Worm (Caenorhabditis elegans) whole organism, young adult: Measurements from ENCODE around the gene chtb-1.

ENCODE experiments used
- B0019.2 ChIP-seq: fragments of 200-800 bp; sonication (Bioruptor generic); conservative IDR thresholded peaks from 2 replicates; pipeline ENCODE4 v1.3.6; 2022; ENCODE audit warnings: missing genetic modification reagents, missing genetic modification characterization, missing compliant biosample characterization
- T07F8.4 ChIP-seq: sonication (generic microtip); optimal IDR thresholded peaks from 2 replicates; lab custom pipeline; 2016; ENCODE audit warnings: mild to moderate bottlenecking, missing genetic modification characterization, moderate library complexity, missing compliant biosample characterization
- egl-44 ChIP-seq: fragments of 200-800 bp; sonication (Bioruptor generic); IDR thresholded peaks from 2 replicates; pipeline ENCODE4 v1.3.6; 2022; ENCODE audit warnings: missing genetic modification reagents, missing genetic modification characterization, missing compliant biosample characterization
- ztf-6 ChIP-seq: fragments of 200-800 bp; sonication (Bioruptor generic); IDR thresholded peaks from 2 replicates; pipeline ENCODE4 v1.3.6; 2022; ENCODE audit warnings: missing genetic modification reagents, missing genetic modification characterization, missing compliant biosample characterization

DNA sequence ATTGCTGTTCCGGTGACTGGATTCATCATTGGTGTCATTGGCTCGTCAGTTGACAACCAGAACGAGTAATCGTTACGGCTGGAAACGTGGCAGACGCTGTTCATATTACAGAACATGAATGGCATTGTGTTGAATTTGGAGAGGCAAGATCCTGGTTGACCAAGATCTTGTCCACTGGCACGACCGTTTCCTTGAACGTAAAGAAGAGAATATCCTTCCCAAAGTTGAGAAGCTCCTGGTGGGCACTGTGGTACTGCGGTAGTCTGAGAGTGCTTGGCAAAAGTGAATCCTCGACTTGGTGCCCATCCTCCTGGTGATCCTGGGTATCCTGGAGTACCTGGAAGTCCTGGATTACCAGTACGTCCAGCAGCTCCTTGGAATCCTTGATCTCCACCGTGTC, 17.3 kb downstream of the chtb-1 start:
- TF ChIP-seq T07F8.4 (tag; lab: Kevin White, UChicago) (no peak), B0019.2 (no peak), ztf-6 (GFP tag; lab: Robert Waterston, UW) (no peak), egl-44 (GFP tag; lab: Robert Waterston, UW) (no peak)
